Worm (Caenorhabditis elegans) whole organism, late embryonic: Measurements from ENCODE around the gene wrm-1.

Experiments
- K02D7.2 ChIP-seq: sonication (generic microtip); optimal IDR thresholded peaks from 2 replicates; lab custom pipeline; 2017; ENCODE audit warnings: mild to moderate bottlenecking, missing genetic modification characterization, missing compliant biosample characterization
- T23F11.4 ChIP-seq: fragments of 200-800 bp; sonication (Bioruptor generic); optimal IDR thresholded peaks from 2 replicates; lab custom pipeline; 2018; ENCODE audit warnings: mild to moderate bottlenecking, missing genetic modification characterization, missing compliant biosample characterization
- Y22D7AL.16 ChIP-seq: sonication (generic microtip); optimal IDR thresholded peaks from 2 replicates; lab custom pipeline; 2016; ENCODE audit warnings: missing genetic modification characterization, missing compliant biosample characterization
- ahr-1 ChIP-seq: sonication (generic microtip); optimal IDR thresholded peaks from 2 replicates; lab custom pipeline; 2016; ENCODE audit warnings: missing genetic modification characterization, missing compliant biosample characterization
- ceh-18 ChIP-seq: sonication (generic microtip); optimal IDR thresholded peaks from 2 replicates; lab custom pipeline; 2016; ENCODE audit warnings: missing genetic modification characterization, missing compliant biosample characterization
- ceh-22 ChIP-seq: sonication (generic microtip); optimal IDR thresholded peaks from 2 replicates; lab custom pipeline; 2017; ENCODE audit warnings: missing biosample characterization, missing genetic modification characterization
- ceh-31 ChIP-seq: sonication (generic microtip); optimal IDR thresholded peaks from 2 replicates; lab custom pipeline; 2016; ENCODE audit warnings: missing genetic modification characterization, missing compliant biosample characterization
- ceh-34 ChIP-seq: sonication (generic microtip); optimal IDR thresholded peaks from 2 replicates; lab custom pipeline; 2016; ENCODE audit warnings: mild to moderate bottlenecking, missing genetic modification characterization, missing compliant biosample characterization
- ceh-45 ChIP-seq: fragments of 200-800 bp; sonication (Bioruptor generic); IDR thresholded peaks from 2 replicates; pipeline ENCODE4 v1.3.6; 2022; ENCODE audit warnings: missing genetic modification reagents, missing genetic modification characterization, missing compliant biosample characterization
- ceh-48 ChIP-seq: sonication (generic microtip); optimal IDR thresholded peaks from 2 replicates; lab custom pipeline; 2016; ENCODE audit warnings: missing genetic modification characterization, inconsistent platforms, missing compliant biosample characterization
- che-1 ChIP-seq: sonication (generic microtip); optimal IDR thresholded peaks from 2 replicates; lab custom pipeline; 2016; ENCODE audit warnings: mild to moderate bottlenecking, missing genetic modification characterization, missing compliant biosample characterization
- elt-2 ChIP-seq: sonication (generic microtip); optimal IDR thresholded peaks from 2 replicates; lab custom pipeline; 2016; ENCODE audit warnings: missing genetic modification reagents, missing genetic modification characterization, missing compliant biosample characterization
- ets-4 ChIP-seq: sonication (generic microtip); optimal IDR thresholded peaks from 2 replicates; lab custom pipeline; 2016; ENCODE audit warnings: missing genetic modification characterization, missing compliant biosample characterization
- fkh-10 ChIP-seq: fragments of 150-350 bp; optimal IDR thresholded peaks from 2 replicates; lab custom pipeline; 2014; ENCODE audit warnings: missing biosample characterization, missing genetic modification reagents, missing genetic modification characterization
- fkh-6 ChIP-seq: sonication (generic microtip); optimal IDR thresholded peaks from 2 replicates; lab custom pipeline; 2016; ENCODE audit warnings: missing genetic modification characterization, missing compliant biosample characterization
- hlh-13 ChIP-seq: fragments of 200-800 bp; sonication (Bioruptor generic); optimal IDR thresholded peaks from 2 replicates; lab custom pipeline; 2018; ENCODE audit warnings: mild to moderate bottlenecking, missing genetic modification characterization, missing compliant biosample characterization
- hlh-6 ChIP-seq: sonication (generic microtip); optimal IDR thresholded peaks from 2 replicates; lab custom pipeline; 2016; ENCODE audit warnings: missing genotype, missing genetic modification characterization, missing compliant biosample characterization
- hlh-8 ChIP-seq: sonication (generic microtip); optimal IDR thresholded peaks from 2 replicates; lab custom pipeline; 2016; ENCODE audit warnings: missing genotype, missing genetic modification characterization, missing compliant biosample characterization
- lim-6 ChIP-seq: sonication (generic microtip); optimal IDR thresholded peaks from 2 replicates; lab custom pipeline; 2016; ENCODE audit warnings: missing genetic modification characterization, missing compliant biosample characterization
- madf-2 ChIP-seq: sonication (generic microtip); optimal IDR thresholded peaks from 2 replicates; lab custom pipeline; 2017; ENCODE audit warnings: missing genetic modification characterization, missing compliant biosample characterization
- mec-3 ChIP-seq: sonication (generic microtip); optimal IDR thresholded peaks from 2 replicates; lab custom pipeline; 2016; ENCODE audit warnings: borderline replicate concordance, missing genetic modification characterization, missing compliant biosample characterization
- nfya-1 ChIP-seq: sonication (generic microtip); optimal IDR thresholded peaks from 2 replicates; lab custom pipeline; 2017; ENCODE audit warnings: missing genetic modification characterization, mild to moderate bottlenecking, missing compliant biosample characterization, antibody characterized with exemption, moderate library complexity
- nhr-11 ChIP-seq: fragments of 150-350 bp; optimal IDR thresholded peaks from 2 replicates; lab custom pipeline; 2014; ENCODE audit warnings: missing biosample characterization, missing genetic modification characterization
- nhr-232 ChIP-seq: sonication (generic microtip); optimal IDR thresholded peaks from 2 replicates; lab custom pipeline; 2016; ENCODE audit warnings: missing genetic modification characterization, missing compliant biosample characterization
- npax-4 ChIP-seq: sonication (generic microtip); optimal IDR thresholded peaks from 2 replicates; lab custom pipeline; 2016; ENCODE audit warnings: missing genetic modification characterization, missing compliant biosample characterization
- odd-2 ChIP-seq: sonication (generic microtip); optimal IDR thresholded peaks from 2 replicates; lab custom pipeline; 2017; ENCODE audit warnings: antibody characterized with exemption, mild to moderate bottlenecking, missing genetic modification characterization, missing compliant biosample characterization
- pag-3 ChIP-seq: sonication (generic microtip); optimal IDR thresholded peaks from 2 replicates; lab custom pipeline; 2016; ENCODE audit warnings: missing compliant biosample characterization, missing genetic modification characterization, borderline replicate concordance
- pat-9 ChIP-seq: fragments of 200-800 bp; sonication (Bioruptor generic); optimal IDR thresholded peaks from 2 replicates; lab custom pipeline; 2018; ENCODE audit warnings: mild to moderate bottlenecking, missing genetic modification characterization, moderate library complexity, missing compliant biosample characterization
- pha-2 ChIP-seq: sonication (generic microtip); optimal IDR thresholded peaks from 2 replicates; lab custom pipeline; 2017; ENCODE audit warnings: mild to moderate bottlenecking, missing genetic modification characterization, missing compliant biosample characterization
- pha-4 ChIP-seq: fragments of 150-350 bp; optimal IDR thresholded peaks from 2 replicates; lab custom pipeline; 2018; ENCODE audit warnings: missing biosample characterization, missing genetic modification reagents, missing genetic modification characterization
- pros-1 ChIP-seq: fragments of 150-350 bp; optimal IDR thresholded peaks from 2 replicates; lab custom pipeline; 2014; ENCODE audit warnings: missing biosample characterization, missing genetic modification reagents, missing genetic modification characterization
- sdc-2 ChIP-seq: sonication (generic microtip); optimal IDR thresholded peaks from 2 replicates; lab custom pipeline; 2016; ENCODE audit warnings: missing genotype, missing genetic modification characterization, missing compliant biosample characterization
- syd-9 ChIP-seq: sonication (generic microtip); optimal IDR thresholded peaks from 2 replicates; lab custom pipeline; 2016; ENCODE audit warnings: mild to moderate bottlenecking, missing genetic modification characterization, moderate library complexity, missing compliant biosample characterization
- ttx-3 ChIP-seq: sonication (generic microtip); optimal IDR thresholded peaks from 2 replicates; lab custom pipeline; 2016; ENCODE audit warnings: missing genetic modification reagents, missing genetic modification characterization, missing compliant biosample characterization
- unc-3 ChIP-seq, 2 experiments: fragments of 200-800 bp in 1 of 2; sonication (Bioruptor generic) in 1 of 2; sonication (generic microtip) in 1 of 2; conservative IDR thresholded peaks in 1 of 2; optimal IDR thresholded peaks in 1 of 2; 2 replicates each; pipeline versions ENCODE4 v1.3.6 to Lab custom; 2016 to 2022; ENCODE audit warnings: missing compliant biosample characterization in 2 of 2, missing genetic modification characterization in 2 of 2, missing genetic modification reagents in 1 of 2
- unc-55 ChIP-seq: sonication (generic microtip); optimal IDR thresholded peaks from 2 replicates; lab custom pipeline; 2017; ENCODE audit warnings: missing biosample characterization, missing genetic modification reagents, missing genetic modification characterization
- unc-86 ChIP-seq: sonication (generic microtip); optimal IDR thresholded peaks from 2 replicates; lab custom pipeline; 2016; ENCODE audit warnings: missing genetic modification characterization, missing compliant biosample characterization
- zip-5 ChIP-seq: sonication (generic microtip); optimal IDR thresholded peaks from 2 replicates; lab custom pipeline; 2016; ENCODE audit warnings: missing genetic modification characterization, missing compliant biosample characterization

wrm-1 gene

DNA sequence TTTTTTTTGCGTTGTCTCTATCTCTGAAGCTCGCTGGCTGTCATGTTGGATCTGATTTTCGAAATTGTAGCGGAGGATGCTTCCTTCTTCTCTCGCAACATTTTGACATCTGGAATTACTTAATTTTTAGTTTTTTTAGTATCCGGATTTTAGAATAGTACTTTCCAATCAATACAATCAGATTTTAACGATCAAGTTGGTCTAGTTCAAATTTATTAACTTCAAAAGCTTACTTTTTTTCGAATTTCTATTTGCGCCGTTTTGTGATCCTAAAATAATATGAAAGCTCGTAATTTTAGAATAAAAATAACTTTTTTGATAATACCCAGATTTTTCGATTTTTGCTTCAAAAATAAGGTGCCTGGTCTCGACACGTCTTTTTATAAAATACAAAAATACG, 12.6 kb upstream of the wrm-1 start, which contains the start of gene B0336.12:
B0336.12 (minus strand) TSS at position 101 of the 400 bp plus-strand sequence.
- TF ChIP-seq nhr-232 (tag; lab: Kevin White, UChicago) (no peak), pha-4 (tag; lab: Kevin White, UChicago) (no peak), unc-86 (no peak), mec-3 (tag; lab: Kevin White, UChicago) (no peak), sdc-2 (tag; lab: Kevin White, UChicago) (no peak), hlh-6 (no peak), nhr-11 (tag; lab: Kevin White, UChicago) (no peak), hlh-8 (no peak)

DNA sequence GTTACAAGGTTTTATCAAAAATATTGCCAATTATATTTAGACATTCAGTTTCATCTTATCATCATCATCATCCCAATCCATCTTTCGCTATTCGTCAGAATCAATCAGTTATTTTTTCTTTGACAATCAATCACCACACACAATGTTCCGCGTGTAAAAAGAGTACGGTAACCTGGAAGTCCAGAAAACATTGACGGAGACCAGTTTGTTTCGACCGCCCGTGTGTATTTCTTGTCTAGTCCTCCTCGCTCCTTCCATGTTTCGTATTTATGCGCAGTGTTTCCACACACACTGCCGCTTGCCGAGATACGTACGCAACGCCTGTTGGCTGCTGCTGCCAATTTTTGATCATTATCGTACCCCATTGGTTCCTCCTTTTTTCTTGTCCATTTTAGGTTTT, 12.0 kb upstream of the wrm-1 start:
- TF ChIP-seq ets-4 (tag; lab: Kevin White, UChicago) (peak; percentile 70), ceh-22 (tag; lab: Kevin White, UChicago) (no peak), elt-2 (tag; lab: Kevin White, UChicago) (peak; percentile 42), nfya-1 (peak; percentile 68)
- TF ChIP-seq, all 69 proteins: peak for 3

DNA sequence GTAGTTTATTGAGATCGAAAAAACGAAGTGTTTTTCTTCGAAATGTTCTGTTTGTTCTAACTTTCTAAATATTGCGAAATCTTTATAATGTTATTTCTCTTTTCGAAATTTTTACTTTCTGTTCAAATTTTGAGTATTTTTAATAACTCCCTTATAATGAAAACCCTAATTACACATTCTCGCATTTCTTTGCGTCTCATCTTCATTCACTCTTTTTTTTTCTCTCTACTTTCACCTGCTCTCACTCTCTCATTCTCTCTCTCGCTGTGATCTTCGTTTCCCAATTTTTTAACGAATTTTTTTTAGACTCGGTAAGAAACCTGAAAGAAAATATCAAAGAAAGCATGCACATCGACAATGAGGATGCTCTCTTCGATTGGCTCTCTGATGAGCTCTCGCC, 11.4 kb upstream of the wrm-1 start, which contains the start of gene rbm-26:
rbm-26 (plus strand) TSS at position 301 of the 400 bp plus-strand sequence.
- no peak for TF ChIP-seq elt-2 (tag; lab: Kevin White, UChicago)
- TF ChIP-seq ceh-31, result no peak
- no peak for TF ChIP-seq lim-6 (tag; lab: Kevin White, UChicago)
- no peak for TF ChIP-seq unc-86
- no peak for TF ChIP-seq pha-2 (tag; lab: Kevin White, UChicago)
- TF ChIP-seq npax-4 (tag; lab: Kevin White, UChicago), result no peak
- no peak for TF ChIP-seq che-1 (tag; lab: Kevin White, UChicago)
- TF ChIP-seq pros-1 (tag; lab: Kevin White, UChicago), result no peak
- TF ChIP-seq zip-5 (tag; lab: Kevin White, UChicago), result no peak
- no peak for TF ChIP-seq Y22D7AL.16
- no peak for TF ChIP-seq ceh-48 (tag; lab: Kevin White, UChicago)
- TF ChIP-seq unc-55 (GFP tag; lab: Kevin White, UChicago), result no peak
- no peak for TF ChIP-seq odd-2
- TF ChIP-seq ahr-1 (tag; lab: Kevin White, UChicago), result no peak
- no peak for TF ChIP-seq T23F11.4
- TF ChIP-seq ceh-22 (tag; lab: Kevin White, UChicago), result no peak
- TF ChIP-seq hlh-6, result no peak
- TF ChIP-seq syd-9 (tag; lab: Kevin White, UChicago), result no peak
- TF ChIP-seq madf-2, result no peak
- TF ChIP-seq hlh-13 (GFP tag; lab: Kevin White, UChicago), result no peak

DNA sequence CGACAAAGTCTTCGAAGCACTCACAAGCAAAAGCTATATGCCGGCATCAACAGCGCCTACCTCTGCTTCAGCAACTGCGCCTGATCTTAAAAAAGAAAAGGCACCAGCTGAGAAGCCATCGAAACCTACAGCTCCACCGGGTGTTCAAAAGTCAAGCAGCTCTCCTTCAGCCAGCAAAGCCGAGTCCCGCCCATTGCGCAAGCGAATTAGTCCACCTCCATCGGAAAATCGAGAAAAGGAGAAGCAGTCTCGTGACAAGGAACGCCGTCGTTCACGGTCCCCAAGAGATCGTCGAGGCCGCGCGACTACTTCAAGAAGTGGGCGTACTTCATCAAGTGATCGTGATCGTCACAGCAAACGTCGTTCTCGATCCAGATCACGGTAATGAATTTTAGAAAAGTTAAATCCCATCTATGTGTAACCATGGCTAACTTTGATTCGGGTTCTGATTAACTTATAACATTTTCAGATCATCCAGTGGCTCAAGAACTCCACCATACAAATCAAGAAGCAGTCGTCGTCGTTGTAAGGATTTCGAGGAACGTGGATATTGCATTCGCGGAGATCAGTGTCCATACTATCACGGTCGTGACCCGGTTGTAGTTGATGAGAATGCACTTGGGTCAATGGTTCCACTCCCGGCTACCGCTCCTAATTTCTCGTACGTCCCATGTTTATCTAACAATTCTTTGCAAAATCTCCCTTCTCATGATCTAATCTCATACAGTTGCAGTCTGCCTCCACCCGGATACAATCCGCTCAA, 10.6 kb upstream of the wrm-1 start:
- TF ChIP-seq ceh-31 (no peak), pag-3 (no peak), fkh-6 (tag; lab: Kevin White, UChicago) (no peak), unc-55 (GFP tag; lab: Kevin White, UChicago) (no peak), elt-2 (tag; lab: Kevin White, UChicago) (no peak), hlh-8 (no peak), ceh-34 (tag; lab: Kevin White, UChicago) (no peak), K02D7.2 (tag; lab: Kevin White, UChicago) (no peak), odd-2 (no peak), fkh-10 (no peak), pat-9 (tag; lab: Kevin White, UChicago) (no peak), unc-3 (GFP tag; conservative IDR thresholded peaks at IDR 0.05; lab: Robert Waterston, UW) (no peak), unc-3 (tag; optimal IDR thresholded peaks at IDR 0.05; lab: Kevin White, UChicago) (no peak), ttx-3 (tag; lab: Kevin White, UChicago) (no peak), pros-1 (tag; lab: Kevin White, UChicago) (no peak), ceh-45 (no peak), ceh-18 (tag; lab: Kevin White, UChicago) (no peak)
